Fruit fly (Drosophila melanogaster) whole organism, embryonic: ENCODE measurements around the gene SdhC.

ENCODE experiments used
- Ada2b ChIP-seq: fragments of 200-800 bp; sonication (Bioruptor generic); IDR thresholded peaks from 2 replicates; pipeline ENCODE4 v1.3.6; 2022; ENCODE audit warnings: missing biosample characterization, missing genetic modification characterization
- BEAF-32 ChIP-seq: fragments of 200-800 bp; sonication (Bioruptor generic); optimal IDR thresholded peaks from 3 replicates; lab custom pipeline; 2017; ENCODE audit warnings: missing biosample characterization, missing genetic modification characterization, mild to moderate bottlenecking, moderate library complexity, missing genetic modification reagents
- Bteb2 ChIP-seq: fragments of 200-800 bp; sonication (Bioruptor generic); optimal IDR thresholded peaks from 2 replicates; lab custom pipeline; 2016; ENCODE audit warnings: missing biosample characterization, missing genetic modification characterization
- CG10431 ChIP-seq: fragments of 200-800 bp; sonication (Bioruptor generic); optimal IDR thresholded peaks from 3 replicates; lab custom pipeline; 2018; ENCODE audit warnings: missing biosample characterization, mild to moderate bottlenecking, missing genetic modification characterization
- CG10654 ChIP-seq: fragments of 200-800 bp; sonication (Bioruptor generic); optimal IDR thresholded peaks from 2 replicates; lab custom pipeline; 2016; ENCODE audit warnings: missing biosample characterization, missing genetic modification characterization
- CG11696 ChIP-seq: fragments of 200-800 bp; sonication (Bioruptor generic); IDR thresholded peaks from 2 replicates; pipeline ENCODE4 v1.3.6; 2022; ENCODE audit warnings: missing biosample characterization, missing genetic modification characterization
- CG12071 ChIP-seq: fragments of 200-800 bp; sonication (Bioruptor generic); optimal IDR thresholded peaks from 3 replicates; lab custom pipeline; 2018; ENCODE audit warnings: missing biosample characterization, mild to moderate bottlenecking, missing genetic modification characterization
- CG12942 ChIP-seq: fragments of 200-800 bp; sonication (Bioruptor generic); optimal IDR thresholded peaks from 3 replicates; lab custom pipeline; 2016; ENCODE audit warnings: missing biosample characterization, missing genetic modification characterization
- CG14710 ChIP-seq: fragments of 200-800 bp; sonication (Bioruptor generic); optimal IDR thresholded peaks from 3 replicates; lab custom pipeline; 2019; ENCODE audit warnings: missing biosample characterization, mild to moderate bottlenecking, missing genetic modification characterization, moderate library complexity
- CG15696 ChIP-seq: fragments of 200-800 bp; sonication (Bioruptor generic); optimal IDR thresholded peaks from 2 replicates; lab custom pipeline; 2019; ENCODE audit warnings: missing biosample characterization, mild to moderate bottlenecking, missing genetic modification characterization, moderate library complexity
- CG1603 ChIP-seq: fragments of 200-800 bp; sonication (Bioruptor generic); optimal IDR thresholded peaks from 2 replicates; lab custom pipeline; 2019; ENCODE audit warnings: missing biosample characterization, mild to moderate bottlenecking, missing genetic modification characterization, moderate library complexity
- CG16815 ChIP-seq: fragments of 200-800 bp; sonication (Bioruptor generic); optimal IDR thresholded peaks from 3 replicates; lab custom pipeline; 2017; ENCODE audit warnings: missing biosample characterization, mild to moderate bottlenecking, missing genetic modification characterization
- CG17328 ChIP-seq: fragments of 200-800 bp; sonication (Bioruptor generic); IDR thresholded peaks from 2 replicates; pipeline ENCODE4 v1.3.6; 2022; ENCODE audit warnings: missing biosample characterization, missing genetic modification characterization
- CG17361 ChIP-seq: fragments of 200-800 bp; sonication (Bioruptor generic); IDR thresholded peaks from 3 replicates; pipeline ENCODE4 v1.3.6; 2022; ENCODE audit warnings: missing biosample characterization, missing genetic modification characterization
- CG2116 ChIP-seq: fragments of 200-800 bp; sonication (Bioruptor generic); optimal IDR thresholded peaks from 3 replicates; lab custom pipeline; 2018; ENCODE audit warnings: missing biosample characterization, mild to moderate bottlenecking, missing genetic modification characterization
- CG31365 ChIP-seq: fragments of 200-800 bp; sonication (Bioruptor generic); optimal IDR thresholded peaks from 2 replicates; lab custom pipeline; 2018; ENCODE audit warnings: missing biosample characterization, mild to moderate bottlenecking, missing genetic modification characterization
- CG4617 ChIP-seq: fragments of 200-800 bp; sonication (Bioruptor generic); optimal IDR thresholded peaks from 3 replicates; lab custom pipeline; 2016; ENCODE audit warnings: missing biosample characterization, missing genetic modification characterization, borderline replicate concordance
- CG4707 ChIP-seq: fragments of 200-800 bp; sonication (Bioruptor generic); optimal IDR thresholded peaks from 2 replicates; lab custom pipeline; 2018; ENCODE audit warnings: missing biosample characterization, mild to moderate bottlenecking, missing genetic modification characterization, moderate library complexity
- CG4854 ChIP-seq: fragments of 200-800 bp; sonication (Bioruptor generic); optimal IDR thresholded peaks from 2 replicates; lab custom pipeline; 2016; ENCODE audit warnings: missing biosample characterization, missing genetic modification characterization, inconsistent platforms
- CG7372 ChIP-seq: fragments of 200-800 bp; sonication (Bioruptor generic); IDR thresholded peaks from 2 replicates; pipeline ENCODE4 v1.3.6; 2022; ENCODE audit warnings: missing biosample characterization, missing genetic modification characterization
- CG8359 ChIP-seq: fragments of 200-800 bp; sonication (Bioruptor generic); optimal IDR thresholded peaks from 2 replicates; lab custom pipeline; 2017; ENCODE audit warnings: missing biosample characterization, mild to moderate bottlenecking, missing genetic modification characterization, borderline replicate concordance
- CoRest ChIP-seq: fragments of 200-800 bp; sonication (Bioruptor generic); optimal IDR thresholded peaks from 3 replicates; lab custom pipeline; 2018; ENCODE audit warnings: missing biosample characterization, mild to moderate bottlenecking, missing genetic modification characterization, moderate library complexity
- ERR ChIP-seq: fragments of 200-800 bp; sonication (Bioruptor generic); optimal IDR thresholded peaks from 2 replicates; lab custom pipeline; 2016; ENCODE audit warnings: missing biosample characterization, missing genetic modification characterization
- Eip74EF ChIP-seq, 2 experiments: fragments of 200-800 bp in 1 of 2; fragments of >200 bp in 1 of 2; sonication (Bioruptor generic) in 1 of 2; optimal IDR thresholded peaks; 2 replicates each; lab custom pipeline; 2017 to 2019; ENCODE audit warnings: missing biosample characterization in 2 of 2, missing genetic modification characterization in 2 of 2, mild to moderate bottlenecking in 1 of 2, moderate library complexity in 1 of 2
- Hr39 ChIP-seq: fragments of >200 bp; optimal IDR thresholded peaks from 2 replicates; lab custom pipeline; 2017
- Jarid2 ChIP-seq: fragments of 200-800 bp; sonication (Bioruptor generic); optimal IDR thresholded peaks from 3 replicates; lab custom pipeline; 2017; ENCODE audit warnings: mild to moderate bottlenecking, missing biosample characterization, missing genetic modification reagents, missing genetic modification characterization
- Lim3 ChIP-seq: fragments of 200-800 bp; sonication (Bioruptor generic); IDR thresholded peaks from 2 replicates; pipeline ENCODE4 v1.3.6; 2022; ENCODE audit warnings: missing biosample characterization, missing genetic modification characterization
- MBD-R2 ChIP-seq: fragments of 200-800 bp; sonication (Bioruptor generic); IDR thresholded peaks from 2 replicates; pipeline ENCODE4 v1.3.6; 2022; ENCODE audit warnings: missing biosample characterization, missing genetic modification characterization
- MESR4 ChIP-seq: fragments of 200-800 bp; sonication (Bioruptor generic); optimal IDR thresholded peaks from 2 replicates; lab custom pipeline; 2018; ENCODE audit warnings: missing biosample characterization, mild to moderate bottlenecking, missing genetic modification characterization, moderate library complexity
- Med ChIP-seq: fragments of 200-800 bp; sonication (Bioruptor generic); peaks from one replicate; lab custom pipeline; 2016; ENCODE audit warnings: missing biosample characterization, missing genetic modification characterization, mild to moderate bottlenecking, inconsistent platforms, moderate library complexity
- NC2α ChIP-seq: fragments of 200-800 bp; sonication (Bioruptor generic); optimal IDR thresholded peaks from 2 replicates; lab custom pipeline; 2016; ENCODE audit warnings: missing biosample characterization, missing genetic modification characterization
- Nf-YC ChIP-seq: fragments of 200-800 bp; optimal IDR thresholded peaks from 3 replicates; lab custom pipeline; 2019; ENCODE audit warnings: missing biosample characterization, mild to moderate bottlenecking, missing genetic modification characterization, moderate library complexity
- Ssrp ChIP-seq: fragments of 200-800 bp; sonication (Bioruptor generic); optimal IDR thresholded peaks from 2 replicates; lab custom pipeline; 2018; ENCODE audit warnings: missing biosample characterization, mild to moderate bottlenecking, missing genetic modification characterization, moderate library complexity
- caup ChIP-seq: fragments of 200-800 bp; sonication (Bioruptor generic); optimal IDR thresholded peaks from 3 replicates; lab custom pipeline; 2017; ENCODE audit warnings: missing biosample characterization, mild to moderate bottlenecking, missing genetic modification characterization, moderate library complexity; ENCODE audit not compliant: severe bottlenecking
- chn ChIP-seq: fragments of 200-800 bp; sonication (Bioruptor generic); optimal IDR thresholded peaks from 2 replicates; lab custom pipeline; 2016; ENCODE audit warnings: missing biosample characterization, missing genetic modification characterization
- corto ChIP-seq: fragments of 200-800 bp; sonication (Bioruptor generic); optimal IDR thresholded peaks from 2 replicates; lab custom pipeline; 2016; ENCODE audit warnings: missing biosample characterization, mild to moderate bottlenecking, missing genetic modification characterization, moderate library complexity
- ftz-f1 ChIP-seq: fragments of 200-800 bp; sonication (Bioruptor generic); optimal IDR thresholded peaks from 2 replicates; lab custom pipeline; 2016; ENCODE audit warnings: missing biosample characterization, missing genetic modification characterization
- gce ChIP-seq: fragments of 200-800 bp; sonication (Bioruptor generic); IDR thresholded peaks from 3 replicates; pipeline ENCODE4 v1.3.6; 2022; ENCODE audit warnings: missing biosample characterization, missing genetic modification characterization
- grau ChIP-seq: fragments of 200-800 bp; optimal IDR thresholded peaks from 3 replicates; lab custom pipeline; 2019; ENCODE audit warnings: missing biosample characterization, mild to moderate bottlenecking, missing genetic modification characterization, moderate library complexity
- pfk ChIP-seq: fragments of 200-800 bp; sonication (Bioruptor generic); optimal IDR thresholded peaks from 2 replicates; lab custom pipeline; 2018; ENCODE audit warnings: missing biosample characterization, mild to moderate bottlenecking, missing genetic modification characterization, moderate library complexity
- phol ChIP-seq: fragments of 200-800 bp; sonication (Bioruptor generic); optimal IDR thresholded peaks from 3 replicates; lab custom pipeline; 2018; ENCODE audit warnings: missing biosample characterization, mild to moderate bottlenecking, missing genetic modification characterization, moderate library complexity
- pita ChIP-seq: fragments of 200-800 bp; sonication (Bioruptor generic); optimal IDR thresholded peaks from 2 replicates; lab custom pipeline; 2017; ENCODE audit warnings: missing biosample characterization, mild to moderate bottlenecking, missing genetic modification characterization
- pzg ChIP-seq: fragments of 200-800 bp; sonication (Bioruptor generic); optimal IDR thresholded peaks from 3 replicates; lab custom pipeline; 2018; ENCODE audit warnings: missing biosample characterization, mild to moderate bottlenecking, missing genetic modification characterization, moderate library complexity
- scrt ChIP-seq: fragments of 200-800 bp; sonication (Bioruptor generic); optimal IDR thresholded peaks from 2 replicates; lab custom pipeline; 2018; ENCODE audit warnings: missing biosample characterization, mild to moderate bottlenecking, missing genetic modification characterization, moderate library complexity
- seq ChIP-seq: fragments of 200-800 bp; sonication (Bioruptor generic); IDR thresholded peaks from 2 replicates; pipeline ENCODE4 v1.3.6; 2022; ENCODE audit warnings: missing biosample characterization, missing genetic modification characterization
- stwl ChIP-seq: fragments of 200-800 bp; sonication (Bioruptor generic); optimal IDR thresholded peaks from 3 replicates; lab custom pipeline; 2018; ENCODE audit warnings: missing biosample characterization, mild to moderate bottlenecking, missing genetic modification characterization, moderate library complexity
- trem ChIP-seq: fragments of 200-800 bp; optimal IDR thresholded peaks from 3 replicates; lab custom pipeline; 2019; ENCODE audit warnings: missing biosample characterization, mild to moderate bottlenecking, missing genetic modification characterization, moderate library complexity
- wdn ChIP-seq: fragments of 200-800 bp; sonication (Bioruptor generic); IDR thresholded peaks from 2 replicates; pipeline ENCODE4 v1.3.6; 2022; ENCODE audit warnings: missing biosample characterization, missing genetic modification characterization

Gene SdhC

DNA sequence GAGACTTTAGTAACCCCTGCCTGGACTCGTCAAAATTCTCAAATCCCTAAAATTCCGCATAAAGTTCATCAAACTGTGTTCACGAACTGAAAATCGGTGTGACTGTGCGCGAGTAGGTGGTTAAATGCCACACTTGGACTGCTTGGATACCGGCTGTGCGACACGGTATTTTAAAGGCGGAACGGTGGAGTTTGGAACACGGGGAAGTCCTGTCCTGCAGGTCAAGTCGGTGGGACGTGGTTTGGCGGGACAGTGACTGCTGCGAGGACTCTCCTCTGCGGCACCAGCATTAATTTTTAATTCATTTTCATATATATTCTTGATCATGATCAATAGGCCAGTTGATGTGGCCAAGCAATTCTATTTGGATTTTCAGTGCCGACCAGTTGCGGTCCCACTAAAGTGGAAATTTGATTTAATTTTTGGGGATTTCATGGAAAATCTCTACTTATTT lies 25.3 kb upstream of the SdhC start, which contains the start of the genes Arfip and CG17721 (continued):
- TF ChIP-seq gce (GFP tag; lab: Robert Waterston, UW) (no peak), CG7372 (GFP tag; lab: Robert Waterston, UW) (no peak), CG31365 (tag; lab: Kevin White, UChicago) (peak; percentile 89), caup (GFP tag; lab: Kevin White, UChicago) (no peak), pita (no peak), CG17328 (GFP tag; lab: Robert Waterston, UW) (no peak), pfk (GFP tag; lab: Kevin White, UChicago) (peak; percentile 96), CG2116 (GFP tag; lab: Kevin White, UChicago) (peak; percentile 21), Nf-YC (tag; lab: Kevin White, UChicago) (peak; percentile 26), MESR4 (GFP tag; lab: Kevin White, UChicago) (peak; percentile 73), phol (tag; lab: Kevin White, UChicago) (peak; percentile 7), Ssrp (tag; lab: Kevin White, UChicago) (no peak), scrt (no peak), stwl (peak; percentile 44), CoRest (tag; lab: Kevin White, UChicago) (peak; percentile 52), pzg (GFP tag; lab: Kevin White, UChicago) (peak; percentile 89), CG17361 (GFP tag; lab: Robert Waterston, UW) (0 out of 3 replicates have a peak, but pooled peaks have one; percentile 17), grau (tag; lab: Kevin White, UChicago) (peak; percentile 20), CG12942 (GFP tag; lab: Kevin White, UChicago) (no peak), Med (GFP tag; lab: Kevin White, UChicago) (peak; percentile 51)

DNA sequence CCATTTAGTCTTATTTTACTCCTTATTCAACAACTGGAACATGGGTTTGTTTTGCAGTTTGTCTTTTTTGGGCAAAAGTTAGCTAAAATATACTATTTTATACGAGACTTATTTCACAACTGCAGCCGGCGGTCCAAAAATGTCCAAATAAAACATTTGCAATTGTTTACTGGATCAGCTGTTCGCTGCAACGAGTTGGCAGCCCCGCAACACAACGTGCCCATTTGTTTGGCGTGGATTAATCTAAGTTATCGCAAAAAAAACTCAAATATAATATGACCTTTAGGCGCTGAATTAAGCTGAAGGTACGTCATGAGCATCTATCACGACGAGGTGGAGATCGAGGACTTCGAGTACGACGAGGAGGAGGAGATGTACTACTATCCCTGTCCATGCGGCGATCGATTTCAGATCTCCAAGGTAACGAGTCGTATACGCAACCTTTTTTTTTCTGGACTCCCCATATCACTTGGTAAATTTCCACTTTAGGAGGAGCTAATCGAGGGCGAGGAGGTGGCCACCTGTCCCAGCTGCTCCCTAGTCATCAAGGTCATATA lies 22.1 kb upstream of the SdhC start, which contains the start of the genes CG17187 and Dph3:
TSS of gene CG17187 (minus strand) at position 175 of the 557 bp plus-strand sequence.
TSS of gene Dph3 (plus strand) at position 208 of the 557 bp plus-strand sequence.
- TF ChIP-seq pita (no peak), CG14710 (tag; lab: Kevin White, UChicago) (peak; percentile 5), CG7372 (GFP tag; lab: Robert Waterston, UW) (peak; percentile 58), corto (GFP tag; lab: Kevin White, UChicago) (no peak), Bteb2 (no peak), CG12071 (GFP tag; lab: Kevin White, UChicago) (no peak), CG4617 (GFP tag; lab: Kevin White, UChicago) (peak; percentile 14), wdn (no peak), Eip74EF (GFP tag; optimal IDR thresholded peaks at IDR 0.05; lab: Kevin White, UChicago) (no peak), BEAF-32 (peak; percentile 13), CG2116 (GFP tag; lab: Kevin White, UChicago) (no peak), Hr39 (lab: Kevin White, UChicago) (no peak), CG4707 (GFP tag; lab: Kevin White, UChicago) (no peak), CG11696 (no peak), Jarid2 (GFP tag; lab: Kevin White, UChicago) (no peak), ERR (GFP tag; lab: Kevin White, UChicago) (no peak), CG8359 (no peak), NC2α (no peak), CG10654 (no peak), CG16815 (GFP tag; lab: Kevin White, UChicago) (no peak), Ada2b (no peak), CG10431 (GFP tag; lab: Kevin White, UChicago) (no peak), seq (GFP tag; lab: Robert Waterston, UW) (no peak), CG15696 (no peak), Lim3 (GFP tag; lab: Robert Waterston, UW) (no peak), Med (GFP tag; lab: Kevin White, UChicago) (no peak), ftz-f1 (GFP tag; lab: Kevin White, UChicago) (peak; percentile 70), chn (GFP tag; lab: Kevin White, UChicago) (no peak), CG4854 (GFP tag; lab: Kevin White, UChicago) (no peak), CG1603 (tag; lab: Kevin White, UChicago) (peak; percentile 31), MBD-R2 (GFP tag; lab: Robert Waterston, UW) (peak; percentile 85), trem (tag; lab: Kevin White, UChicago) (peak; percentile 98), MESR4 (GFP tag; lab: Kevin White, UChicago) (peak; percentile 62)
